Worm (Caenorhabditis elegans) whole organism, L2 larva: ENCODE measurements around the gene gpa-6.

Experiments used
- C34F6.9 ChIP-seq: fragments of 150-350 bp; optimal IDR thresholded peaks from 2 replicates; lab custom pipeline; 2014; ENCODE audit warnings: missing biosample characterization, missing genetic modification characterization
- Y55F3AM.14 ChIP-seq: fragments of 200-800 bp; sonication (Bioruptor generic); optimal IDR thresholded peaks from 2 replicates; lab custom pipeline; 2018; ENCODE audit warnings: mild to moderate bottlenecking, missing genetic modification characterization, missing compliant biosample characterization
- ama-1 ChIP-seq: fragments of 150-350 bp; optimal IDR thresholded peaks from 2 replicates; lab custom pipeline; 2018; ENCODE audit warnings: inconsistent platforms
- dmd-4 ChIP-seq: sonication (generic microtip); optimal IDR thresholded peaks from 2 replicates; lab custom pipeline; 2017; ENCODE audit warnings: missing biosample characterization, missing genetic modification characterization
- egl-27 ChIP-seq: sonication (generic microtip); optimal IDR thresholded peaks from 3 replicates; lab custom pipeline; 2017; ENCODE audit warnings: missing biosample characterization, missing genetic modification reagents, missing genetic modification characterization
- elt-1 ChIP-seq: fragments of 150-350 bp; optimal IDR thresholded peaks from 2 replicates; lab custom pipeline; 2014; ENCODE audit warnings: missing biosample characterization, missing genetic modification characterization
- fos-1 ChIP-seq: fragments of 150-350 bp; optimal IDR thresholded peaks from 2 replicates; lab custom pipeline; 2014; ENCODE audit warnings: missing biosample characterization, missing genetic modification characterization
- lin-39 ChIP-seq: fragments of 150-350 bp; optimal IDR thresholded peaks from 2 replicates; lab custom pipeline; 2014; ENCODE audit warnings: missing biosample characterization, missing genetic modification reagents, missing genetic modification characterization
- lsy-2 ChIP-seq, 2 experiments: fragments of 150-350 bp in 1 of 2; sonication (generic microtip) in 1 of 2; optimal IDR thresholded peaks; 2 replicates each; lab custom pipeline; 2014 to 2017; ENCODE audit warnings: missing biosample characterization in 2 of 2, missing genetic modification characterization in 2 of 2
- mab-5 ChIP-seq: fragments of 150-350 bp; optimal IDR thresholded peaks from 2 replicates; lab custom pipeline; 2014; ENCODE audit warnings: missing biosample characterization, missing genetic modification characterization
- mbf-1 ChIP-seq: sonication (generic microtip); optimal IDR thresholded peaks from 2 replicates; lab custom pipeline; 2017; ENCODE audit warnings: missing biosample characterization, missing genetic modification characterization
- nhr-10 ChIP-seq: sonication (generic microtip); optimal IDR thresholded peaks from 2 replicates; lab custom pipeline; 2017; ENCODE audit warnings: missing biosample characterization, missing genetic modification characterization
- nhr-11 ChIP-seq: fragments of 150-350 bp; optimal IDR thresholded peaks from 2 replicates; lab custom pipeline; 2014; ENCODE audit warnings: missing biosample characterization, missing genetic modification characterization
- nhr-12 ChIP-seq: fragments of 150-350 bp; optimal IDR thresholded peaks from 2 replicates; lab custom pipeline; 2014; ENCODE audit warnings: missing biosample characterization, missing genetic modification characterization
- nhr-25 ChIP-seq: fragments of 150-350 bp; sonication (generic microtip); optimal IDR thresholded peaks from 3 replicates; lab custom pipeline; 2014; ENCODE audit warnings: missing biosample characterization, missing genetic modification characterization
- nhr-6 ChIP-seq: fragments of 150-350 bp; optimal IDR thresholded peaks from 2 replicates; lab custom pipeline; 2014; ENCODE audit warnings: missing biosample characterization, missing genetic modification characterization
- unc-39 ChIP-seq: fragments of 150-350 bp; optimal IDR thresholded peaks from 2 replicates; lab custom pipeline; 2014; ENCODE audit warnings: missing biosample characterization, missing genetic modification characterization
- ztf-11 ChIP-seq: sonication (generic microtip); optimal IDR thresholded peaks from 2 replicates; lab custom pipeline; 2017; ENCODE audit warnings: missing biosample characterization, missing genetic modification characterization
- ztf-4 ChIP-seq: fragments of 150-350 bp; optimal IDR thresholded peaks from 2 replicates; lab custom pipeline; 2014; ENCODE audit warnings: missing biosample characterization, missing genetic modification characterization

gpa-6 gene

DNA sequence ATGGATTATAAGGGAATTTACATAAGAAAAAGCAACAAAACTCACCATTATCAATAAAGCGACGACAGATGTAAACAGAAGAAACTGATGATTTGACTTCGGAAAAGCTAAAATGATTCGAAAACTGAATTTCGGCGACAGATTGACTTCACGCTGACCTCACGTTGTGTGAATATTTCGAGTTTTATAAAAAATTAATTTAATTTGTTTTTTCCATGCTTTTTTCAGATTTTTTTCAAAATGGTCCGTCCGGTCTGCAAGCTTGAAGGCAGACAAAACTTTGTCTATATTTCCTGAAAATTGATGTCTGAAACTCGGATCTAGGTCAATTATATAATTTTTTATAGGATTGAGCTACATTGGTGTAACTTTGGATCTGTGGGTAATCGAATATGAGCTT, 51.2 kb downstream of the gpa-6 start, which contains the start of gene K08H2.5:
TSS of gene K08H2.5 (minus strand) at position 101 of the 400 bp plus-strand sequence.
- TF ChIP-seq ztf-4 (no peak), mab-5 (tag; lab: Kevin White, UChicago) (no peak), unc-39 (tag; lab: Kevin White, UChicago) (no peak), nhr-6 (tag; lab: Kevin White, UChicago) (no peak), egl-27 (no peak), nhr-10 (tag; lab: Kevin White, UChicago) (no peak), dmd-4 (tag; lab: Kevin White, UChicago) (no peak), Y55F3AM.14 (GFP tag; lab: Kevin White, UChicago) (no peak), C34F6.9 (no peak), fos-1 (tag; lab: Kevin White, UChicago) (no peak), nhr-12 (tag; lab: Kevin White, UChicago) (no peak), mbf-1 (tag; lab: Kevin White, UChicago) (no peak), lin-39 (tag; lab: Kevin White, UChicago) (no peak), ama-1 (lab: Kevin White, UChicago) (no peak), nhr-11 (tag; lab: Kevin White, UChicago) (no peak), elt-1 (no peak), ztf-11 (no peak), nhr-25 (tag; lab: Kevin White, UChicago) (no peak), lsy-2 (tag; optimal IDR thresholded peaks at IDR 0.05; lab: Kevin White, UChicago) (no peak)
